Worm (Caenorhabditis elegans): ENCODE results near the gene Y43F8B.7.

DNA sequence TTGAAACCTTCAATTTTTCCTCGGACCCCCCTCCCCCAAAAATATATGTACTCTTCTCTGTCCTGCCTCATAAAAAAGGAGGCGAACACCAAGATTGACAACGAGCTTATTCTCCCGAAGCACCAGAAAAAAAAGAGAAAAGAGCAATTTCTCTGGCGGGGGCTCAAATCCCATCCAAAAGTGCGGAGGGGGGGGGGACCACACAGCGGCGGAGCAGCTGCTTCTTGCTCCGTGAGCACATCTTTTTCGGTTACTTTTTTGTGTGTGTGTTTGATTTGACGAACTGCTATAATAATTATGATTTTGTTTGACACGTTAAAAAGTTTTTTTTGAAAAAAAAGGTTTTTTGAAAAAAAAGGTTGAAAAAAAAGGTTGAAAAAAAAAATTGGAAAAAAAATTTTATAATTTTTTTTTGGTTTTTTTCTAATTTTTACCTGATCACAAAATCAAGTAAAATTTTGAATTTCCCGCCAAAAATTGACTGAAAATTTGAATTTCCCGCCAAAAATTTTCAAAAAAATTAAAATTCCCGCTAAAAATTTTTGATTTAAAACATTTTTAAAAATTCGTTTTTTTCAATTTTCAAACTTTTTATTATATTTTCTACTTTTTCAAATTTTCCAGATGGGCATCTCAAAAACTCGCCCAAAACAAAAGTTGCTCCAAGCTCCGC lies 16.6 kb upstream of the Y43F8B.7 start, which contains the start of gene Y43F8B.10:
- TF ChIP-seq dao-5 (tag; optimal IDR thresholded peaks at IDR 0.05): no peak
- no peak for TF ChIP-seq him-1 (tag; optimal IDR thresholded peaks at IDR 0.05)
- no peak for TF ChIP-seq W03F9.2 (tag; optimal IDR thresholded peaks at IDR 0.05)
